Worm (Caenorhabditis elegans) whole organism, young adult: ENCODE data around the gene ipla-6.

Source experiments
- C17E4.6 ChIP-seq: fragments of 200-800 bp; sonication (Bioruptor generic); IDR thresholded peaks from 2 replicates; pipeline ENCODE4 v1.3.6; 2022; ENCODE audit warnings: missing genetic modification reagents, missing genetic modification characterization, missing compliant biosample characterization
- D2030.7 ChIP-seq: fragments of 200-800 bp; sonication (Bioruptor generic); IDR thresholded peaks from 2 replicates; pipeline ENCODE4 v1.3.6; 2022; ENCODE audit warnings: missing genetic modification reagents, missing genetic modification characterization, missing compliant biosample characterization
- F10E7.11 ChIP-seq: sonication (generic microtip); optimal IDR thresholded peaks from 2 replicates; lab custom pipeline; 2017; ENCODE audit warnings: mild to moderate bottlenecking, missing genetic modification characterization, moderate library complexity, missing compliant biosample characterization
- F23B12.7 ChIP-seq: sonication (generic microtip); optimal IDR thresholded peaks from 2 replicates; lab custom pipeline; 2017; ENCODE audit warnings: missing genetic modification characterization, mild to moderate bottlenecking, missing compliant biosample characterization, antibody characterized with exemption, moderate library complexity; ENCODE audit not compliant: insufficient read depth
- F33H1.4 ChIP-seq: fragments of 200-800 bp; sonication (Bioruptor generic); IDR thresholded peaks from 2 replicates; pipeline ENCODE4 v1.3.6; 2022; ENCODE audit warnings: missing genetic modification reagents, missing genetic modification characterization, missing compliant biosample characterization
- F37B4.10 ChIP-seq: fragments of 200-800 bp; sonication (Bioruptor generic); IDR thresholded peaks from 2 replicates; pipeline ENCODE4 v1.3.6; 2022; ENCODE audit warnings: missing genetic modification characterization, missing compliant biosample characterization
- F39B2.1 ChIP-seq: fragments of 200-800 bp; sonication (Bioruptor generic); IDR thresholded peaks from 2 replicates; pipeline ENCODE4 v1.3.6; 2022; ENCODE audit warnings: missing genetic modification reagents, missing genetic modification characterization, missing compliant biosample characterization
- F57C9.4 ChIP-seq: sonication (generic microtip); optimal IDR thresholded peaks from 2 replicates; lab custom pipeline; 2017; ENCODE audit warnings: mild to moderate bottlenecking, missing genetic modification characterization, missing compliant biosample characterization
- K11D2.4 ChIP-seq: fragments of 200-800 bp; sonication (Bioruptor generic); IDR thresholded peaks from 2 replicates; pipeline ENCODE4 v1.3.6; 2022; ENCODE audit warnings: missing genetic modification reagents, missing genetic modification characterization, missing compliant biosample characterization
- Y53G8AR.9 ChIP-seq: fragments of 200-800 bp; sonication (Bioruptor generic); conservative IDR thresholded peaks from 2 replicates; pipeline ENCODE4 v1.3.6; 2022; ENCODE audit warnings: missing genetic modification reagents, missing genetic modification characterization, missing compliant biosample characterization
- ZK185.1 ChIP-seq: sonication (generic microtip); optimal IDR thresholded peaks from 2 replicates; lab custom pipeline; 2016; ENCODE audit warnings: mild to moderate bottlenecking, missing genetic modification characterization, missing compliant biosample characterization; ENCODE audit not compliant: poor library complexity, severe bottlenecking
- akir-1 ChIP-seq: fragments of 200-800 bp; sonication (Bioruptor generic); optimal IDR thresholded peaks from 2 replicates; lab custom pipeline; 2018; ENCODE audit warnings: mild to moderate bottlenecking, missing genetic modification characterization, moderate library complexity, missing compliant biosample characterization
- ama-1 ChIP-seq, 3 experiments: fragments of 150-350 bp in 1 of 3; sonication (generic microtip) in 2 of 3; optimal IDR thresholded peaks; 2 replicates each; lab custom pipeline; 2014 to 2018; ENCODE audit warnings: missing biosample characterization in 2 of 3, missing genetic modification characterization in 2 of 3, missing genetic modification reagents in 2 of 3
- atf-7 ChIP-seq: sonication (generic microtip); optimal IDR thresholded peaks from 2 replicates; lab custom pipeline; 2017; ENCODE audit warnings: mild to moderate bottlenecking, missing genetic modification characterization, missing compliant biosample characterization
- athp-1 ChIP-seq: sonication (generic microtip); optimal IDR thresholded peaks from 2 replicates; lab custom pipeline; 2017; ENCODE audit warnings: mild to moderate bottlenecking, missing genetic modification characterization, missing compliant biosample characterization
- attf-3 ChIP-seq: fragments of 200-800 bp; sonication (Bioruptor generic); conservative IDR thresholded peaks from 2 replicates; pipeline ENCODE4 v1.3.6; 2022; ENCODE audit warnings: missing genetic modification reagents, missing genetic modification characterization, missing compliant biosample characterization
- ccch-3 ChIP-seq: fragments of 200-800 bp; sonication (Bioruptor generic); optimal IDR thresholded peaks from 2 replicates; lab custom pipeline; 2018; ENCODE audit warnings: mild to moderate bottlenecking, missing genetic modification characterization, missing compliant biosample characterization
- ceh-40 ChIP-seq: fragments of 200-800 bp; sonication (Bioruptor generic); IDR thresholded peaks from 2 replicates; pipeline ENCODE4 v1.3.6; 2022; ENCODE audit warnings: missing genetic modification characterization, missing compliant biosample characterization
- ceh-91 ChIP-seq: fragments of 200-800 bp; sonication (Bioruptor generic); IDR thresholded peaks from 2 replicates; pipeline ENCODE4 v1.3.6; 2022; ENCODE audit warnings: missing genetic modification reagents, missing genetic modification characterization, missing compliant biosample characterization
- dox-1 ChIP-seq: fragments of 200-800 bp; sonication (Bioruptor generic); IDR thresholded peaks from 2 replicates; pipeline ENCODE4 v1.3.6; 2022; ENCODE audit warnings: missing genetic modification reagents, missing genetic modification characterization, missing compliant biosample characterization
- egl-18 ChIP-seq: fragments of 200-800 bp; sonication (Bioruptor generic); IDR thresholded peaks from 2 replicates; pipeline ENCODE4 v1.3.6; 2022; ENCODE audit warnings: missing genetic modification reagents, missing genetic modification characterization, missing compliant biosample characterization
- ets-4 ChIP-seq: fragments of 200-800 bp; sonication (Bioruptor generic); optimal IDR thresholded peaks from 2 replicates; lab custom pipeline; 2018; ENCODE audit warnings: mild to moderate bottlenecking, missing genetic modification characterization, missing compliant biosample characterization
- hmg-1.2 ChIP-seq: fragments of 200-800 bp; sonication (Bioruptor generic); IDR thresholded peaks from 2 replicates; pipeline ENCODE4 v1.3.6; 2022; ENCODE audit warnings: missing genetic modification reagents, missing genetic modification characterization, missing compliant biosample characterization
- hmg-20 ChIP-seq: fragments of 200-800 bp; sonication (Bioruptor generic); IDR thresholded peaks from 2 replicates; pipeline ENCODE4 v1.3.6; 2022; ENCODE audit warnings: missing genetic modification reagents, missing genetic modification characterization, missing compliant biosample characterization
- hsf-1 ChIP-seq: fragments of 200-800 bp; sonication (Bioruptor generic); IDR thresholded peaks from 2 replicates; pipeline ENCODE4 v1.3.6; 2022; ENCODE audit warnings: missing genetic modification reagents, missing genetic modification characterization, missing compliant biosample characterization
- lin-40 ChIP-seq: sonication (generic microtip); optimal IDR thresholded peaks from 2 replicates; lab custom pipeline; 2016; ENCODE audit warnings: missing genetic modification characterization, mild to moderate bottlenecking, missing compliant biosample characterization, missing genotype, missing genetic modification reagents
- lin-54 ChIP-seq: fragments of 200-800 bp; sonication (Bioruptor generic); optimal IDR thresholded peaks from 2 replicates; lab custom pipeline; 2018; ENCODE audit warnings: mild to moderate bottlenecking, missing genetic modification characterization, missing compliant biosample characterization
- lsy-27 ChIP-seq: sonication (generic microtip); optimal IDR thresholded peaks from 2 replicates; lab custom pipeline; 2017; ENCODE audit warnings: missing genetic modification characterization, mild to moderate bottlenecking, missing compliant biosample characterization, antibody characterized with exemption, missing genotype, borderline replicate concordance; ENCODE audit not compliant: insufficient read depth
- madf-8 ChIP-seq: fragments of 200-800 bp; sonication (Bioruptor generic); conservative IDR thresholded peaks from 2 replicates; pipeline ENCODE4 v1.3.6; 2022; ENCODE audit warnings: missing genetic modification reagents, missing genetic modification characterization, missing compliant biosample characterization
- mes-4 ChIP-seq: sonication (generic microtip); optimal IDR thresholded peaks from 2 replicates; lab custom pipeline; 2016; ENCODE audit warnings: missing genotype, missing genetic modification characterization, missing compliant biosample characterization
- nfyb-1 ChIP-seq: fragments of 200-800 bp; sonication (Bioruptor generic); IDR thresholded peaks from 2 replicates; pipeline ENCODE4 v1.3.6; 2022; ENCODE audit warnings: missing genetic modification reagents, missing genetic modification characterization, missing compliant biosample characterization
- nhr-120 ChIP-seq: fragments of 200-800 bp; sonication (Bioruptor generic); IDR thresholded peaks from 2 replicates; pipeline ENCODE4 v1.3.6; 2022; ENCODE audit warnings: missing genetic modification characterization, missing compliant biosample characterization
- nhr-179 ChIP-seq: sonication (generic microtip); optimal IDR thresholded peaks from 2 replicates; lab custom pipeline; 2016; ENCODE audit warnings: mild to moderate bottlenecking, missing genetic modification characterization, missing compliant biosample characterization
- pbrm-1 ChIP-seq: fragments of 200-800 bp; sonication (Bioruptor generic); IDR thresholded peaks from 2 replicates; pipeline ENCODE4 v1.3.6; 2022; ENCODE audit warnings: missing genetic modification reagents, missing genetic modification characterization, missing compliant biosample characterization
- pha-4 ChIP-seq: fragments of 150-350 bp; sonication (generic microtip); optimal IDR thresholded peaks from 2 replicates; lab custom pipeline; 2014; ENCODE audit warnings: missing biosample characterization, missing genetic modification reagents, missing genetic modification characterization
- rcor-1 ChIP-seq: fragments of 200-800 bp; sonication (Bioruptor generic); IDR thresholded peaks from 2 replicates; pipeline ENCODE4 v1.3.6; 2022; ENCODE audit warnings: missing genetic modification reagents, missing genetic modification characterization, missing compliant biosample characterization
- repo-1 ChIP-seq: sonication (generic microtip); optimal IDR thresholded peaks from 2 replicates; lab custom pipeline; 2017; ENCODE audit warnings: mild to moderate bottlenecking, missing genetic modification characterization, missing compliant biosample characterization
- snpc-3.4 ChIP-seq: sonication (generic microtip); optimal IDR thresholded peaks from 2 replicates; lab custom pipeline; 2017; ENCODE audit warnings: missing genetic modification characterization, mild to moderate bottlenecking, missing compliant biosample characterization, antibody characterized with exemption, moderate library complexity, missing genotype, missing genetic modification reagents
- snpc-4 ChIP-seq, 5 experiments: fragments of 150-350 bp in 1 of 5; sonication (generic microtip) in 4 of 5; optimal IDR thresholded peaks; 2 replicates each; lab custom pipeline; 2014 to 2018; ENCODE audit warnings: missing genetic modification characterization in 5 of 5, missing biosample characterization in 3 of 5, antibody characterized with exemption in 2 of 5, mild to moderate bottlenecking in 2 of 5, missing compliant biosample characterization in 2 of 5, missing genotype in 2 of 5, moderate library complexity in 2 of 5, missing genetic modification reagents in 1 of 5
- somi-1 ChIP-seq: fragments of 200-800 bp; sonication (Bioruptor generic); optimal IDR thresholded peaks from 2 replicates; lab custom pipeline; 2018; ENCODE audit warnings: mild to moderate bottlenecking, missing genetic modification characterization, missing compliant biosample characterization
- unc-130 ChIP-seq: sonication (generic microtip); optimal IDR thresholded peaks from 2 replicates; lab custom pipeline; 2016; ENCODE audit warnings: missing genetic modification reagents, missing genetic modification characterization, missing compliant biosample characterization
- unc-62 ChIP-seq: fragments of 150-350 bp; optimal IDR thresholded peaks from 2 replicates; lab custom pipeline; 2014; ENCODE audit warnings: missing biosample characterization, missing genetic modification reagents, missing genetic modification characterization
- ztf-25 ChIP-seq: fragments of 200-800 bp; sonication (Bioruptor generic); IDR thresholded peaks from 2 replicates; pipeline ENCODE4 v1.3.6; 2022; ENCODE audit warnings: missing genetic modification reagents, missing genetic modification characterization, missing compliant biosample characterization
- ztf-6 ChIP-seq: fragments of 200-800 bp; sonication (Bioruptor generic); IDR thresholded peaks from 2 replicates; pipeline ENCODE4 v1.3.6; 2022; ENCODE audit warnings: missing genetic modification reagents, missing genetic modification characterization, missing compliant biosample characterization

The ipla-6 gene

ce11 chrIV:6321667-6322066 lies 15.8 kb upstream of the ipla-6 start, which contains the start of gene Y73B6BL.29 (continued):
- TF ChIP-seq lin-54 (GFP tag; lab: Kevin White, UChicago), result peak; percentile 94
- TF ChIP-seq akir-1 (GFP tag; lab: Kevin White, UChicago), result peak; percentile 80
- peak; percentile 83 for TF ChIP-seq rcor-1 (GFP tag; lab: Robert Waterston, UW)
- TF ChIP-seq ets-4 (GFP tag; lab: Kevin White, UChicago), result no peak
- no peak for TF ChIP-seq unc-62 (GFP tag; lab: Kevin White, UChicago)
- no peak for TF ChIP-seq lsy-27 (tag; lab: Kevin White, UChicago)
- TF ChIP-seq K11D2.4, result peak; percentile 55; the same call in 1 of the 2 replicates
- no peak for TF ChIP-seq ama-1 (optimal IDR thresholded peaks at IDR 0.05; lab: Kevin White, UChicago)
- peak in 1 of 2 experiments; percentile 69 for TF ChIP-seq ama-1 (GFP tag; optimal IDR thresholded peaks at IDR 0.05; lab: Kevin White, UChicago)
- TF ChIP-seq ceh-91, result peak; percentile 64; the same call in 1 of the 2 replicates
- peak; percentile 85 for TF ChIP-seq lin-40
- peak; percentile 24 for TF ChIP-seq F23B12.7 (tag; lab: Kevin White, UChicago)
- peak; percentile 78 for TF ChIP-seq dox-1
- TF ChIP-seq F33H1.4, result peak; percentile 77
- 0 out of 2 replicates have a peak, but pooled peaks have one; percentile 14 for TF ChIP-seq ztf-6 (GFP tag; lab: Robert Waterston, UW)
- peak; percentile 55; the same call in 1 of the 2 replicates for TF ChIP-seq madf-8 (GFP tag; lab: Robert Waterston, UW)
- TF ChIP-seq atf-7 (tag; lab: Kevin White, UChicago), result peak; percentile 65
- TF ChIP-seq, all 124 proteins: peak for 72

DNA sequence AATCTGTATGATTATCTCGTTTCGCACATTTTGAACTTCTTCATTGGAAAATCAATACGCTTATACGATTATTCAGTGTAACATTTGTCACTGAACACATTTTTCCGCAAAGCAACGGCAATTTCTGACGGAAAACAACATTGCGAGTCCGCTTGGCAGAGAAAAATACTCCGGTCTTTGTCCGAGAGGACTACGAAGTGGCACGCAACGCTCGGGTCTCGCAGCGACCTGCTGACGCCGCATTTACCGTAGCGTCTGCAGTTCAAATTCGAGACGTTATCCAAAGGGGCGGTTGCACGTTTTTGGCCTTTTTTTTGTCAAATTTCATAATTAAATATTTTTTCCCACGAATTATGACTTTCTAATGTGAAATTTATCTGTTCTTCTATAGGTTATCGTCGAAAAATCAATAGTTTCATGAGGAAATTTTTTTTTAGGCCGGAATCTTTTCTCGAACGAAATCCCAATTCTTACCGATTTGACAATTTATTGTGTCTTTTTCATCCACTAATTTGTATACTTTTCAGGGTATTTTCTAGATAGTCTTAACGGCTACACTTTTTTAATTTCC lies 13.7 kb upstream of the ipla-6 start, which contains the start of gene sqd-1:
Gene sqd-1, plus strand, starts transcription at position 521 of the 571 bp plus-strand sequence.
- TF ChIP-seq unc-130 (GFP tag; lab: Kevin White, UChicago), result peak; percentile 62
- TF ChIP-seq C17E4.6 (GFP tag; lab: Robert Waterston, UW), result peak; percentile 92
- no peak for TF ChIP-seq F10E7.11 (tag; lab: Kevin White, UChicago)
- peak; percentile 82 for TF ChIP-seq hmg-1.2 (GFP tag; lab: Robert Waterston, UW)
- peak; percentile 83 for TF ChIP-seq snpc-3.4 (tag; lab: Kevin White, UChicago)
- peak; percentile 92 for TF ChIP-seq lin-54 (GFP tag; lab: Kevin White, UChicago)
- TF ChIP-seq nfyb-1 (GFP tag; lab: Robert Waterston, UW), result peak; percentile 96
- TF ChIP-seq ztf-25, result peak; percentile 60; the same call in 1 of the 2 replicates
- no peak for TF ChIP-seq ccch-3 (GFP tag; lab: Kevin White, UChicago)
- peak; percentile 79 for TF ChIP-seq snpc-4 (GFP tag; optimal IDR thresholded peaks at IDR 0.05; lab: Kevin White, UChicago)
- peak; percentile 83 to 91 (median 86) for TF ChIP-seq snpc-4 (tag; optimal IDR thresholded peaks at IDR 0.05; lab: Kevin White, UChicago)
- TF ChIP-seq ceh-40, result 0 out of 2 replicates have a peak, but pooled peaks have one; percentile 55
- peak; percentile 82 for TF ChIP-seq ZK185.1 (tag; lab: Kevin White, UChicago)
- TF ChIP-seq athp-1 (tag; lab: Kevin White, UChicago), result peak; percentile 87
- TF ChIP-seq F37B4.10 (GFP tag; lab: Robert Waterston, UW), result 0 out of 2 replicates have a peak, but pooled peaks have one; percentile 71
- peak; percentile 47 for TF ChIP-seq pha-4 (tag; lab: Kevin White, UChicago)
- peak; percentile 89 for TF ChIP-seq D2030.7
- no peak for TF ChIP-seq mes-4 (tag; lab: Kevin White, UChicago)
- peak; percentile 96 for TF ChIP-seq pbrm-1 (GFP tag; lab: Robert Waterston, UW)
- TF ChIP-seq egl-18 (GFP tag; lab: Robert Waterston, UW), result peak; percentile 72; the same call in 1 of the 2 replicates
- peak; percentile 79 for TF ChIP-seq F57C9.4 (tag; lab: Kevin White, UChicago)
- peak; percentile 75 for TF ChIP-seq attf-3 (GFP tag; lab: Robert Waterston, UW)
- TF ChIP-seq Y53G8AR.9 (GFP tag; lab: Robert Waterston, UW), result peak; percentile 96
- no peak for TF ChIP-seq F39B2.1 (GFP tag; lab: Robert Waterston, UW)
- peak; percentile 88; the same call in 1 of the 2 replicates for TF ChIP-seq hmg-20 (GFP tag; lab: Robert Waterston, UW)
- no peak for TF ChIP-seq nhr-179 (tag; lab: Kevin White, UChicago)
- TF ChIP-seq ama-1 (optimal IDR thresholded peaks at IDR 0.05; lab: Kevin White, UChicago), result no peak
- TF ChIP-seq ama-1 (GFP tag; optimal IDR thresholded peaks at IDR 0.05; lab: Kevin White, UChicago), result no peak
- peak; percentile 22 for TF ChIP-seq somi-1 (GFP tag; lab: Kevin White, UChicago)
- TF ChIP-seq repo-1 (tag; lab: Kevin White, UChicago), result peak; percentile 90
- peak; percentile 76; the same call in 1 of the 2 replicates for TF ChIP-seq hsf-1
- no peak for TF ChIP-seq nhr-120 (GFP tag; lab: Robert Waterston, UW)
